Worm (Caenorhabditis elegans) whole organism, late embryonic: ENCODE measurements around the gene mrps-7.

Experiments used
- C38D4.7 ChIP-seq: fragments of 200-800 bp; sonication (Bioruptor generic); optimal IDR thresholded peaks from 2 replicates; lab custom pipeline; 2018; ENCODE audit warnings: mild to moderate bottlenecking, missing genetic modification characterization, moderate library complexity, missing compliant biosample characterization
- ama-1 ChIP-seq: fragments of 150-350 bp; optimal IDR thresholded peaks from 2 replicates; lab custom pipeline; 2014
- ceh-30 ChIP-seq: fragments of 150-350 bp; optimal IDR thresholded peaks from 2 replicates; lab custom pipeline; 2014; ENCODE audit warnings: missing biosample characterization, missing genetic modification characterization
- ceh-9 ChIP-seq: sonication (generic microtip); optimal IDR thresholded peaks from 2 replicates; lab custom pipeline; 2016; ENCODE audit warnings: mild to moderate bottlenecking, missing genetic modification characterization, inconsistent platforms, missing compliant biosample characterization
- eyg-1 ChIP-seq: sonication (generic microtip); optimal IDR thresholded peaks from 2 replicates; lab custom pipeline; 2016; ENCODE audit warnings: missing genotype, missing genetic modification characterization, missing compliant biosample characterization
- fkh-10 ChIP-seq: fragments of 150-350 bp; optimal IDR thresholded peaks from 2 replicates; lab custom pipeline; 2014; ENCODE audit warnings: missing biosample characterization, missing genetic modification reagents, missing genetic modification characterization
- hlh-15 ChIP-seq: sonication (generic microtip); optimal IDR thresholded peaks from 2 replicates; lab custom pipeline; 2016; ENCODE audit warnings: missing genetic modification characterization, missing compliant biosample characterization
- odd-2 ChIP-seq: sonication (generic microtip); optimal IDR thresholded peaks from 2 replicates; lab custom pipeline; 2017; ENCODE audit warnings: antibody characterized with exemption, mild to moderate bottlenecking, missing genetic modification characterization, missing compliant biosample characterization
- pha-4 ChIP-seq: fragments of 150-350 bp; optimal IDR thresholded peaks from 2 replicates; lab custom pipeline; 2018; ENCODE audit warnings: missing biosample characterization, missing genetic modification reagents, missing genetic modification characterization
- pqm-1 ChIP-seq: sonication (generic microtip); optimal IDR thresholded peaks from 2 replicates; lab custom pipeline; 2016; ENCODE audit warnings: missing genetic modification characterization, missing compliant biosample characterization
- sox-4 ChIP-seq: sonication (generic microtip); optimal IDR thresholded peaks from 2 replicates; lab custom pipeline; 2017; ENCODE audit warnings: mild to moderate bottlenecking, missing genetic modification characterization, inconsistent platforms, missing compliant biosample characterization
- syd-9 ChIP-seq: sonication (generic microtip); optimal IDR thresholded peaks from 2 replicates; lab custom pipeline; 2016; ENCODE audit warnings: mild to moderate bottlenecking, missing genetic modification characterization, moderate library complexity, missing compliant biosample characterization
- unc-86 ChIP-seq: sonication (generic microtip); optimal IDR thresholded peaks from 2 replicates; lab custom pipeline; 2016; ENCODE audit warnings: missing genetic modification characterization, missing compliant biosample characterization

DNA sequence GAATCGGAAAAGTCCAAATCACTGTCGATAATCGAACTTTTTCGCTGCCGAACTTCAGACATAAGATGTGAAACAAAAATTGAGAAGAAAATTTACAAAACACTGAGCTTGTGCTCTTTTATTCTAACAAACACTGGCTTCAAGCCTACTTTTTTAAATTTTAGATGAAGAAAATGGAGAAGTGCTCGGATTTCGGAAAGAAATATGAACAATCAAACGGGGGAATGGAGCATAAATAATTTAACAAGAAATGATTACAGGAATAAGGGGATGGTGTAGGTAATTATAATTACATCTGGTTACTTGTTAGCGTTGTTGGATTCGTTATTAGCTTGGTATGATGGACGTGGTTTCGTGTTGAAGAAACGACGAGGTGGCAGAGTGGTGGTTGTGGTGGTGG is 3.8 kb upstream of the mrps-7 start, which contains the start of gene degl-1:
- TF ChIP-seq pqm-1 (tag; lab: Kevin White, UChicago) (no peak), fkh-10 (no peak), C38D4.7 (GFP tag; lab: Kevin White, UChicago) (no peak), unc-86 (no peak), odd-2 (no peak), hlh-15 (tag; lab: Kevin White, UChicago) (no peak), eyg-1 (tag; lab: Kevin White, UChicago) (no peak), ama-1 (no peak), ceh-30 (tag; lab: Kevin White, UChicago) (no peak), pha-4 (tag; lab: Kevin White, UChicago) (no peak), ceh-9 (tag; lab: Kevin White, UChicago) (no peak), syd-9 (tag; lab: Kevin White, UChicago) (no peak), sox-4 (tag; lab: Kevin White, UChicago) (no peak)
